Worm (Caenorhabditis elegans): ENCODE data around the gene drl-1.
A peak's percentile ranks its signal among the peaks of the same experiment; 100 is the strongest.

drl-1 gene

ce11 chrIV:320380-320779 lies 4.5 kb upstream of the drl-1 start, which contains the start of gene dsc-4:
dsc-4 (minus strand) TSS chrIV:320544.
- TF ChIP-seq grh-1 (GFP tag; IDR thresholded peaks at IDR 0.05) (no peak), elt-2 (tag; optimal IDR thresholded peaks at IDR 0.05) (peak; percentile 41)

ce11 chrIV:322497-322896 lies 2.4 kb upstream of the drl-1 start, which contains the start of gene grl-26:
grl-26 (minus strand) TSS chrIV:322814.
- TF ChIP-seq nhr-85 (tag): peak; percentile 68
- TF ChIP-seq mep-1 (tag; optimal IDR thresholded peaks at IDR 0.05): peak; percentile 56
- peak in 1 of 2 experiments; percentile 30 for TF ChIP-seq mdl-1 (tag; optimal IDR thresholded peaks at IDR 0.05)
- TF ChIP-seq nhr-77 (tag; optimal IDR thresholded peaks at IDR 0.05): peak; percentile 36
- no peak for TF ChIP-seq skn-1 (tag; optimal IDR thresholded peaks at IDR 0.05)
- no peak for TF ChIP-seq nhr-11 (tag; optimal IDR thresholded peaks at IDR 0.05)
- no peak for TF ChIP-seq ama-1 (optimal IDR thresholded peaks at IDR 0.05)
- TF ChIP-seq C34B4.2 (tag; optimal IDR thresholded peaks at IDR 0.05): no peak
- TF ChIP-seq nhr-90 (tag; optimal IDR thresholded peaks at IDR 0.05; ENCODE audit: poor library complexity): peak; percentile 34
- no peak for TF ChIP-seq Y116A8C.19 (tag; optimal IDR thresholded peaks at IDR 0.05; ENCODE audit: borderline replicate concordance)
- TF ChIP-seq mef-2 (tag; optimal IDR thresholded peaks at IDR 0.05): no peak
- peak; percentile 2 for TF ChIP-seq tbx-2 (tag; optimal IDR thresholded peaks at IDR 0.05)
- TF ChIP-seq rnt-1 (tag; optimal IDR thresholded peaks at IDR 0.05): peak; percentile 66
- peak in 1 of 2 experiments; percentile 35 for TF ChIP-seq efl-1 (optimal IDR thresholded peaks at IDR 0.05)
- peak; percentile 12 to 80 for TF ChIP-seq efl-1 (GFP tag; optimal IDR thresholded peaks at IDR 0.05 in 1 of 2)
- TF ChIP-seq ceh-63 (GFP tag; optimal IDR thresholded peaks at IDR 0.05): no peak
- TF ChIP-seq nhr-19 (GFP tag; conservative IDR thresholded peaks at IDR 0.05): peak; percentile 45
- peak in 1 of 3 experiments; percentile 34 for TF ChIP-seq dpl-1 (GFP tag; optimal IDR thresholded peaks at IDR 0.05)
- TF ChIP-seq lsy-2 (tag; optimal IDR thresholded peaks at IDR 0.05): peak; percentile 35 to 61
- no peak for TF ChIP-seq ztf-4 (tag; optimal IDR thresholded peaks at IDR 0.05)
- TF ChIP-seq C16A3.4 (tag; optimal IDR thresholded peaks at IDR 0.05): peak; percentile 68
- TF ChIP-seq ceh-8 (GFP tag; optimal IDR thresholded peaks at IDR 0.05): no peak
- TF ChIP-seq elt-2 (tag; optimal IDR thresholded peaks at IDR 0.05): no peak
- no peak for TF ChIP-seq pax-3 (tag; optimal IDR thresholded peaks at IDR 0.05)
- no peak for TF ChIP-seq nhr-84 (tag; optimal IDR thresholded peaks at IDR 0.05)
- TF ChIP-seq fkh-10 (GFP tag; optimal IDR thresholded peaks at IDR 0.05): no peak
- TF ChIP-seq swsn-7 (tag; optimal IDR thresholded peaks at IDR 0.05): peak; percentile 20
- no peak for TF ChIP-seq efl-3 (GFP tag; optimal IDR thresholded peaks at IDR 0.05)
- no peak for TF ChIP-seq lin-39 (tag; optimal IDR thresholded peaks at IDR 0.05)
- TF ChIP-seq ces-1 (GFP tag; optimal IDR thresholded peaks at IDR 0.05): no peak
- TF ChIP-seq blmp-1 (tag; optimal IDR thresholded peaks at IDR 0.05): peak; percentile 26
- peak; percentile 35 for TF ChIP-seq nhr-47 (tag; optimal IDR thresholded peaks at IDR 0.05)
- TF ChIP-seq ceh-82 (tag; optimal IDR thresholded peaks at IDR 0.05): peak in 1 of 3 experiments; percentile 29
- peak; percentile 18 to 69 for TF ChIP-seq lin-35 (GFP tag; optimal IDR thresholded peaks at IDR 0.05)
- TF ChIP-seq unc-86 (tag; optimal IDR thresholded peaks at IDR 0.05): no peak
- peak; percentile 60 for TF ChIP-seq snu-23 (GFP tag; optimal IDR thresholded peaks at IDR 0.05)
- peak; percentile 22 for TF ChIP-seq lin-13 (GFP tag; optimal IDR thresholded peaks at IDR 0.05)
- TF ChIP-seq unc-130 (tag; optimal IDR thresholded peaks at IDR 0.05): no peak
- TF ChIP-seq C04F5.9 (tag; optimal IDR thresholded peaks at IDR 0.05): no peak
- no peak for TF ChIP-seq fkh-4 (tag; optimal IDR thresholded peaks at IDR 0.05; ENCODE audit: borderline replicate concordance)
- no peak for TF ChIP-seq alr-1 (tag; optimal IDR thresholded peaks at IDR 0.05; ENCODE audit: borderline replicate concordance)
- peak; percentile 34 for TF ChIP-seq nhr-20 (tag; optimal IDR thresholded peaks at IDR 0.05)
- TF ChIP-seq elt-3 (tag; optimal IDR thresholded peaks at IDR 0.05): peak in 1 of 6 experiments; percentile 18
